Fruit fly (Drosophila melanogaster): Measurements from ENCODE around the gene CG6138.

CG6138 gene

dm6 chr2L:10522174-10522893 is 44.7 kb upstream of the CG6138 start (continued):
- TF ChIP-seq CG17361 (GFP tag; IDR thresholded peaks at IDR 0.05): peak; percentile 83
- TF ChIP-seq CG6791 (GFP tag; IDR thresholded peaks at IDR 0.05; ENCODE audit: partially characterized antibody): no peak
- TF ChIP-seq CG3838 (GFP tag; optimal IDR thresholded peaks at IDR 0.05): no peak
- peak; percentile 24 for TF ChIP-seq cato (GFP tag; optimal IDR thresholded peaks at IDR 0.05; ENCODE audit: borderline replicate concordance)
- TF ChIP-seq HLHmδ (GFP tag; optimal IDR thresholded peaks at IDR 0.05): no peak
- TF ChIP-seq peb (GFP tag; IDR thresholded peaks at IDR 0.05): no peak
- peak; percentile 27 for TF ChIP-seq Deaf1 (tag; optimal IDR thresholded peaks at IDR 0.05)
- TF ChIP-seq Eip74EF (GFP tag; optimal IDR thresholded peaks at IDR 0.05): peak in 1 of 2 experiments; percentile 53
- peak; percentile 4 for TF ChIP-seq Vsx1 (GFP tag; optimal IDR thresholded peaks at IDR 0.05)
- TF ChIP-seq CG11723 (GFP tag; optimal IDR thresholded peaks at IDR 0.05): peak; percentile 35
- no peak for TF ChIP-seq gt (GFP tag; IDR thresholded peaks at IDR 0.05)
- no peak for TF ChIP-seq amos (GFP tag; IDR thresholded peaks at IDR 0.05; ENCODE audit: partially characterized antibody)
- TF ChIP-seq Atf3 (GFP tag; optimal IDR thresholded peaks at IDR 0.05): no peak
- TF ChIP-seq CG10366 (GFP tag; IDR thresholded peaks at IDR 0.05): peak; percentile 61
- TF ChIP-seq Nf-YA (GFP tag; IDR thresholded peaks at IDR 0.05): no peak
- peak; percentile 83 for TF ChIP-seq CG2678 (tag; optimal IDR thresholded peaks at IDR 0.05)
- TF ChIP-seq CG1233 (GFP tag; optimal IDR thresholded peaks at IDR 0.05): peak; percentile 55
- peak; percentile 62 for TF ChIP-seq Xrp1 (GFP tag; IDR thresholded peaks at IDR 0.05)
- peak; percentile 0 for TF ChIP-seq CG12155 (GFP tag; optimal IDR thresholded peaks at IDR 0.05)
- TF ChIP-seq eve (GFP tag; optimal IDR thresholded peaks at IDR 0.05): peak in 1 of 2 experiments; percentile 68
- no peak for TF ChIP-seq CG12299 (tag; optimal IDR thresholded peaks at IDR 0.05)
- TF ChIP-seq exex (tag; optimal IDR thresholded peaks at IDR 0.05): no peak
- peak; percentile 13 for TF ChIP-seq CG14710 (tag; optimal IDR thresholded peaks at IDR 0.05)

- peak in 1 of 2 experiments; percentile 11 for TF ChIP-seq crp (GFP tag; optimal IDR thresholded peaks at IDR 0.05)
- TF ChIP-seq B-H2 (GFP tag; optimal IDR thresholded peaks at IDR 0.05): no peak
- TF ChIP-seq Scr (GFP tag; IDR thresholded peaks at IDR 0.05; ENCODE audit: partially characterized antibody): no peak
- TF ChIP-seq knrl (GFP tag; IDR thresholded peaks at IDR 0.05; ENCODE audit: partially characterized antibody): no peak
- TF ChIP-seq CG7357 (GFP tag; IDR thresholded peaks at IDR 0.05): 0 out of 3 replicates have a peak, but pooled peaks have one; percentile 30
- peak; percentile 84 for TF ChIP-seq Xrp1 (GFP tag; IDR thresholded peaks at IDR 0.05)
- no peak for TF ChIP-seq corto (GFP tag; optimal IDR thresholded peaks at IDR 0.05)
- TF ChIP-seq CG18599 (GFP tag; optimal IDR thresholded peaks at IDR 0.05): peak; percentile 76
- no peak for TF ChIP-seq sisA (GFP tag; IDR thresholded peaks at IDR 0.05)
- peak; percentile 70 for TF ChIP-seq CG17385 (GFP tag; optimal IDR thresholded peaks at IDR 0.05)
- TF ChIP-seq da (GFP tag; optimal IDR thresholded peaks at IDR 0.05): no peak
- TF ChIP-seq CG1792 (GFP tag; optimal IDR thresholded peaks at IDR 0.05): no peak
- TF ChIP-seq CG9609 (GFP tag; optimal IDR thresholded peaks at IDR 0.05): no peak
- TF ChIP-seq Hmx (GFP tag; optimal IDR thresholded peaks at IDR 0.05): no peak
- TF ChIP-seq lov (optimal IDR thresholded peaks at IDR 0.05): no peak
- no peak for TF ChIP-seq lov (GFP tag; IDR thresholded peaks at IDR 0.05)
- TF ChIP-seq CG13894 (tag; optimal IDR thresholded peaks at IDR 0.05): no peak
- peak; percentile 81 for TF ChIP-seq lab (GFP tag; optimal IDR thresholded peaks at IDR 0.05)
- TF ChIP-seq gcm2 (GFP tag; optimal IDR thresholded peaks at IDR 0.05): no peak
- no peak for TF ChIP-seq fd64A (GFP tag; optimal IDR thresholded peaks at IDR 0.05)
- no peak for TF ChIP-seq tna (GFP tag; IDR thresholded peaks at IDR 0.05; ENCODE audit: partially characterized antibody)
- TF ChIP-seq Dfd (GFP tag; optimal IDR thresholded peaks at IDR 0.05): no peak
- peak; percentile 19 for TF ChIP-seq Six4 (GFP tag; optimal IDR thresholded peaks at IDR 0.05)
- peak; percentile 55 for TF ChIP-seq nerfin-1 (tag; optimal IDR thresholded peaks at IDR 0.05)
- no peak for TF ChIP-seq CG17912 (GFP tag; optimal IDR thresholded peaks at IDR 0.05)
- peak; percentile 66; the same call in 1 of the 3 replicates for TF ChIP-seq CG3726 (GFP tag; IDR thresholded peaks at IDR 0.05)
These were observed 40.0 kb upstream of the CG6138 start, which contains the start of gene Lip4 for dm6 chr2L:10526953-10527584. Gene Lip4, plus strand, starts transcription at chr2L:10527572.

Measured in whole organism, embryonic.